Fruit fly (Drosophila melanogaster) whole organism, embryonic: ENCODE results near the gene Cyt-b5-r.

Experiments
- Antp ChIP-seq: fragments of 200-800 bp; sonication (Bioruptor generic); optimal IDR thresholded peaks from 3 replicates; lab custom pipeline; 2016; ENCODE audit warnings: missing biosample characterization, missing genetic modification characterization
- CG10267 ChIP-seq: fragments of 200-800 bp; sonication (Bioruptor generic); optimal IDR thresholded peaks from 2 replicates; lab custom pipeline; 2018; ENCODE audit warnings: missing biosample characterization, mild to moderate bottlenecking, missing genetic modification characterization, moderate library complexity
- CG10654 ChIP-seq: fragments of 200-800 bp; sonication (Bioruptor generic); optimal IDR thresholded peaks from 2 replicates; lab custom pipeline; 2016; ENCODE audit warnings: missing biosample characterization, missing genetic modification characterization
- CG10979 ChIP-seq: fragments of 200-800 bp; sonication (Bioruptor generic); optimal IDR thresholded peaks from 2 replicates; lab custom pipeline; 2018; ENCODE audit warnings: missing biosample characterization, mild to moderate bottlenecking, missing genetic modification characterization, moderate library complexity
- CG11247 ChIP-seq: fragments of 200-800 bp; sonication (Bioruptor generic); IDR thresholded peaks from 2 replicates; pipeline ENCODE4 v1.3.6; 2022; ENCODE audit warnings: missing biosample characterization, missing genetic modification characterization
- CG11456 ChIP-seq: fragments of 200-800 bp; sonication (Bioruptor generic); IDR thresholded peaks from 3 replicates; pipeline ENCODE4 v1.3.6; 2022; ENCODE audit warnings: missing biosample characterization, missing genetic modification characterization
- CG12155 ChIP-seq: fragments of 200-800 bp; sonication (Bioruptor generic); optimal IDR thresholded peaks from 3 replicates; lab custom pipeline; 2016; ENCODE audit warnings: missing biosample characterization, missing genetic modification characterization
- CG15011 ChIP-seq: fragments of 200-800 bp; sonication (Bioruptor generic); optimal IDR thresholded peaks from 3 replicates; lab custom pipeline; 2018; ENCODE audit warnings: missing biosample characterization, mild to moderate bottlenecking, missing genetic modification characterization
- CG1647 ChIP-seq: fragments of 200-800 bp; sonication (Bioruptor generic); optimal IDR thresholded peaks from 3 replicates; lab custom pipeline; 2016; ENCODE audit warnings: missing biosample characterization, missing genetic modification characterization
- CG16813 ChIP-seq: fragments of 200-800 bp; sonication (Bioruptor generic); IDR thresholded peaks from 3 replicates; pipeline ENCODE4 v1.3.6; 2022; ENCODE audit warnings: missing biosample characterization, missing genetic modification characterization; ENCODE audit not compliant: partially characterized antibody
- CG17568 ChIP-seq: fragments of 200-800 bp; sonication (Bioruptor generic); optimal IDR thresholded peaks from 2 replicates; lab custom pipeline; 2018; ENCODE audit warnings: missing biosample characterization, mild to moderate bottlenecking, missing genetic modification characterization, moderate library complexity
- CG17612 ChIP-seq: fragments of 200-800 bp; sonication (Bioruptor generic); IDR thresholded peaks from 2 replicates; pipeline ENCODE4 v1.3.6; 2022; ENCODE audit warnings: missing biosample characterization, missing genetic modification characterization
- CG18476 ChIP-seq: fragments of 200-800 bp; sonication (Bioruptor generic); optimal IDR thresholded peaks from 2 replicates; lab custom pipeline; 2016; ENCODE audit warnings: missing biosample characterization, mild to moderate bottlenecking, missing genetic modification characterization
- CG2875 ChIP-seq: fragments of 200-800 bp; sonication (Bioruptor generic); optimal IDR thresholded peaks from 2 replicates; lab custom pipeline; 2017; ENCODE audit warnings: missing biosample characterization, mild to moderate bottlenecking, missing genetic modification characterization, missing genetic modification reagents
- CG3407 ChIP-seq: fragments of 200-800 bp; sonication (Bioruptor generic); optimal IDR thresholded peaks from 2 replicates; lab custom pipeline; 2018; ENCODE audit warnings: missing biosample characterization, mild to moderate bottlenecking, missing genetic modification characterization
- CG3847 ChIP-seq: fragments of 200-800 bp; sonication (Bioruptor generic); IDR thresholded peaks from 2 replicates; pipeline ENCODE4 v1.3.6; 2022; ENCODE audit warnings: missing biosample characterization, missing genetic modification characterization
- CG4360 ChIP-seq: fragments of 200-800 bp; sonication (Bioruptor generic); IDR thresholded peaks from 2 replicates; pipeline ENCODE4 v1.3.6; 2022; ENCODE audit warnings: missing biosample characterization, missing genetic modification characterization
- CG7372 ChIP-seq: fragments of 200-800 bp; sonication (Bioruptor generic); IDR thresholded peaks from 2 replicates; pipeline ENCODE4 v1.3.6; 2022; ENCODE audit warnings: missing biosample characterization, missing genetic modification characterization
- CG7556 ChIP-seq: fragments of 200-800 bp; sonication (Bioruptor generic); optimal IDR thresholded peaks from 2 replicates; lab custom pipeline; 2017; ENCODE audit warnings: missing biosample characterization, mild to moderate bottlenecking, missing genetic modification characterization
- CG8944 ChIP-seq: fragments of 200-800 bp; sonication (Bioruptor generic); optimal IDR thresholded peaks from 3 replicates; lab custom pipeline; 2016; ENCODE audit warnings: missing biosample characterization, missing genetic modification characterization
- Camta ChIP-seq: fragments of 200-800 bp; sonication (Bioruptor generic); optimal IDR thresholded peaks from 2 replicates; lab custom pipeline; 2016; ENCODE audit warnings: missing biosample characterization, missing genetic modification characterization
- CkIIα-i1 ChIP-seq: fragments of 200-800 bp; sonication (Bioruptor generic); IDR thresholded peaks from 2 replicates; pipeline ENCODE4 v1.3.6; 2022; ENCODE audit warnings: missing biosample characterization, missing genetic modification characterization
- CrebB ChIP-seq: fragments of 200-800 bp; sonication (Bioruptor generic); optimal IDR thresholded peaks from 3 replicates; lab custom pipeline; 2018; ENCODE audit warnings: missing biosample characterization, mild to moderate bottlenecking, missing genetic modification characterization
- Dek ChIP-seq: fragments of 200-800 bp; sonication (Bioruptor generic); optimal IDR thresholded peaks from 3 replicates; lab custom pipeline; 2019; ENCODE audit warnings: missing biosample characterization, mild to moderate bottlenecking, missing genetic modification characterization, moderate library complexity
- Doc3 ChIP-seq: fragments of 200-800 bp; sonication (Bioruptor generic); IDR thresholded peaks from 3 replicates; pipeline ENCODE4 v1.3.6; 2022; ENCODE audit warnings: missing biosample characterization, missing genetic modification characterization; ENCODE audit not compliant: partially characterized antibody
- E2f1 ChIP-seq: fragments of 200-800 bp; sonication (Bioruptor generic); IDR thresholded peaks from 2 replicates; pipeline ENCODE4 v1.3.6; 2022; ENCODE audit warnings: missing biosample characterization, missing genetic modification characterization
- ERR ChIP-seq: fragments of 200-800 bp; sonication (Bioruptor generic); optimal IDR thresholded peaks from 2 replicates; lab custom pipeline; 2016; ENCODE audit warnings: missing biosample characterization, missing genetic modification characterization
- Hey ChIP-seq: fragments of 200-800 bp; sonication (Bioruptor generic); optimal IDR thresholded peaks from 3 replicates; lab custom pipeline; 2018; ENCODE audit warnings: missing biosample characterization, mild to moderate bottlenecking, missing genetic modification characterization
- MTF-1 ChIP-seq: fragments of 200-800 bp; sonication (Bioruptor generic); optimal IDR thresholded peaks from 2 replicates; lab custom pipeline; 2018; ENCODE audit warnings: missing biosample characterization, mild to moderate bottlenecking, missing genetic modification characterization, borderline replicate concordance
- Mad ChIP-seq: fragments of 200-800 bp; sonication (Bioruptor generic); optimal IDR thresholded peaks from 2 replicates; lab custom pipeline; 2016; ENCODE audit warnings: missing biosample characterization, missing genetic modification characterization
- Sin3A ChIP-seq: fragments of >200 bp; optimal IDR thresholded peaks from 2 replicates; lab custom pipeline; 2018
- Six4 ChIP-seq: fragments of 200-800 bp; sonication (Bioruptor generic); optimal IDR thresholded peaks from 2 replicates; lab custom pipeline; 2016; ENCODE audit warnings: missing biosample characterization, missing genetic modification characterization
- ash1 ChIP-seq: fragments of 200-800 bp; sonication (Bioruptor generic); optimal IDR thresholded peaks from 2 replicates; lab custom pipeline; 2018; ENCODE audit warnings: missing biosample characterization, mild to moderate bottlenecking, missing genetic modification characterization
- bbx ChIP-seq: fragments of 200-800 bp; sonication (Bioruptor generic); IDR thresholded peaks from 2 replicates; pipeline ENCODE4 v1.3.6; 2022; ENCODE audit warnings: missing biosample characterization, missing genetic modification characterization; ENCODE audit not compliant: partially characterized antibody
- chn ChIP-seq: fragments of 200-800 bp; sonication (Bioruptor generic); optimal IDR thresholded peaks from 2 replicates; lab custom pipeline; 2016; ENCODE audit warnings: missing biosample characterization, missing genetic modification characterization
- dati ChIP-seq: fragments of 200-800 bp; sonication (Bioruptor generic); IDR thresholded peaks from 2 replicates; pipeline ENCODE4 v1.3.6; 2022; ENCODE audit warnings: missing biosample characterization, missing genetic modification characterization
- dimm ChIP-seq: fragments of 200-800 bp; sonication (Bioruptor generic); IDR thresholded peaks from 2 replicates; pipeline ENCODE4 v1.3.6; 2022; ENCODE audit warnings: missing biosample characterization, missing genetic modification characterization
- grn ChIP-seq: fragments of 200-800 bp; sonication (Bioruptor generic); optimal IDR thresholded peaks from 3 replicates; lab custom pipeline; 2017; ENCODE audit warnings: missing biosample characterization, missing genetic modification characterization
- hbn ChIP-seq: fragments of 200-800 bp; sonication (Bioruptor generic); IDR thresholded peaks from 2 replicates; pipeline ENCODE4 v1.3.6; 2022; ENCODE audit warnings: missing biosample characterization, missing genetic modification characterization; ENCODE audit not compliant: partially characterized antibody
- klu ChIP-seq: fragments of 200-800 bp; sonication (Bioruptor generic); IDR thresholded peaks from 2 replicates; pipeline ENCODE4 v1.3.6; 2022; ENCODE audit warnings: missing biosample characterization, missing genetic modification characterization
- maf-S ChIP-seq: fragments of 200-800 bp; sonication (Bioruptor generic); optimal IDR thresholded peaks from 2 replicates; lab custom pipeline; 2016; ENCODE audit warnings: missing biosample characterization, missing genetic modification characterization
- nau ChIP-seq: fragments of 200-800 bp; sonication (Bioruptor generic); optimal IDR thresholded peaks from 3 replicates; lab custom pipeline; 2017; ENCODE audit warnings: missing biosample characterization, mild to moderate bottlenecking, missing genetic modification characterization, missing genetic modification reagents
- nerfin-1 ChIP-seq: fragments of 200-800 bp; sonication (Bioruptor generic); optimal IDR thresholded peaks from 3 replicates; lab custom pipeline; 2019; ENCODE audit warnings: missing biosample characterization, mild to moderate bottlenecking, missing genetic modification characterization, moderate library complexity
- pho ChIP-seq: fragments of 200-800 bp; sonication (Bioruptor generic); optimal IDR thresholded peaks from 2 replicates; lab custom pipeline; 2016; ENCODE audit warnings: missing biosample characterization, missing genetic modification characterization
- prd ChIP-seq, 3 experiments: fragments of >200 bp in 2 of 3; fragments of 200-800 bp in 1 of 3; sonication (Bioruptor generic) in 1 of 3; optimal IDR thresholded peaks in 2 of 3; IDR thresholded peaks in 1 of 3; 2 replicates in 2 of 3; 3 replicates in 1 of 3; pipeline versions ENCODE4 v1.3.6 to Lab custom; 2017 to 2022; ENCODE audit warnings: missing biosample characterization in 1 of 3, missing genetic modification characterization in 1 of 3
- run ChIP-seq: fragments of 200-800 bp; sonication (Bioruptor generic); optimal IDR thresholded peaks from 3 replicates; lab custom pipeline; 2018; ENCODE audit warnings: missing biosample characterization, mild to moderate bottlenecking, missing genetic modification characterization
- schlank ChIP-seq: fragments of 200-800 bp; sonication (Bioruptor generic); optimal IDR thresholded peaks from 2 replicates; lab custom pipeline; 2018; ENCODE audit warnings: missing biosample characterization, mild to moderate bottlenecking, missing genetic modification characterization
- stwl ChIP-seq: fragments of 200-800 bp; sonication (Bioruptor generic); optimal IDR thresholded peaks from 3 replicates; lab custom pipeline; 2018; ENCODE audit warnings: missing biosample characterization, mild to moderate bottlenecking, missing genetic modification characterization, moderate library complexity
- zfh2 ChIP-seq: fragments of 200-800 bp; sonication (Bioruptor generic); optimal IDR thresholded peaks from 2 replicates; lab custom pipeline; 2016; ENCODE audit warnings: missing biosample characterization, missing genetic modification characterization

Gene Cyt-b5-r

DNA sequence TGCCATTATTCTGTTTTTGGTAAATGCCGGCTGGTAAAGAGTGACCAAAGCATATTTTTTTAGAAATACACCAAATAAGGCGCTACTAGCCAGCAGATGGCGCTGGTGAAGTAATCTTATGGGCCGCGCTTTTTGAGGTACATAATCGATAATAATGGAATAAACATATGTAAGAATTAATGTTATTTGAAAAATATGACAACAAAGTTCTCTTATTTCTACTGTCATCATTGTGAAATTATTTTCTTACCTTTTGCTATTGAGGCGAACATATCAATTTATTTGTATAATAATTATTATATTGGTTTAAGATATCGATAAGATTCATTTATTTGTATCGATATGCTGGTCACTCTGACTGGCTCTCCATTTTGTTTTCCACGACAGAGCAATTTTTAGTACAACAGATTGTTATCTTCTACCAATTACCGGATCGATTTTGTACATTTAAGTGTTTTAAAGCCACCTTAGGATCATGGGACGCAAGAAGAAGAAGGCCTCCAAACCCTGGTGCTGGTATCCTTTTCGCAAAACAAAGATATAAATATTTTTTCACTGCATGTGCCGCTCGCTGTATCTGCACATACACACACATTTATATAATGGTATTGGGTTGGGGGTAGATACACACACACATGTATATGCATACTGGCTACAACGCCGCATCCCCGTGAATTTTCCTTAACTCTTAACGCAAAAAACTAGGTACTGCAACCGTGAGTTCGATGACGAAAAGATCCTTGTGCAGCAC lies 47.3 kb downstream of the Cyt-b5-r start, which contains the start of the genes LSm7 and BuGZ (continued):
- TF ChIP-seq MTF-1 = no peak
- TF ChIP-seq CrebB (tag; lab: Kevin White, UChicago) = no peak
- no peak for TF ChIP-seq Six4
- TF ChIP-seq pho (GFP tag; lab: Kevin White, UChicago) = no peak
- TF ChIP-seq CkIIα-i1 (GFP tag; lab: Robert Waterston, UW) = no peak
- TF ChIP-seq dimm (GFP tag; lab: Robert Waterston, UW) = no peak
- TF ChIP-seq Mad = no peak
- no peak for TF ChIP-seq nau (GFP tag; lab: Kevin White, UChicago)
- no peak for TF ChIP-seq ERR (GFP tag; lab: Kevin White, UChicago)
- no peak for TF ChIP-seq maf-S (GFP tag; lab: Kevin White, UChicago)
- TF ChIP-seq CG12155 (GFP tag; lab: Kevin White, UChicago) = peak; percentile 11
- TF ChIP-seq run (tag; lab: Kevin White, UChicago) = no peak
- TF ChIP-seq CG16813 (GFP tag; lab: Robert Waterston, UW) = peak; percentile 57
- TF ChIP-seq CG8944 (GFP tag; lab: Kevin White, UChicago) = peak; percentile 8
- no peak for TF ChIP-seq CG1647 (GFP tag; lab: Kevin White, UChicago)
- TF ChIP-seq E2f1 (GFP tag; lab: Robert Waterston, UW) = 0 out of 2 replicates have a peak, but pooled peaks have one; percentile 15
- TF ChIP-seq CG7556 (GFP tag; lab: Kevin White, UChicago) = no peak
- no peak for TF ChIP-seq schlank
- TF ChIP-seq stwl (tag; lab: Kevin White, UChicago) = peak; percentile 86
- peak; percentile 32 for TF ChIP-seq Sin3A
- TF ChIP-seq CG3407 (GFP tag; lab: Kevin White, UChicago) = no peak
- peak; percentile 16 for TF ChIP-seq CG2875
- peak; percentile 27 for TF ChIP-seq Antp (GFP tag; lab: Kevin White, UChicago)
- peak; percentile 64 for TF ChIP-seq CG10267 (tag; lab: Kevin White, UChicago)
- TF ChIP-seq Hey (tag; lab: Kevin White, UChicago) = no peak
- TF ChIP-seq nerfin-1 (tag; lab: Kevin White, UChicago) = peak; percentile 17
- TF ChIP-seq CG17568 (GFP tag; lab: Kevin White, UChicago) = no peak
- no peak for TF ChIP-seq CG10654 (GFP tag; lab: Kevin White, UChicago)
- peak; percentile 55; the same call in 1 of the 2 replicates for TF ChIP-seq hbn
- peak; percentile 49; the same call in 2 of the 3 replicates for TF ChIP-seq Doc3 (GFP tag; lab: Robert Waterston, UW)
- no peak for TF ChIP-seq CG11456 (GFP tag; lab: Robert Waterston, UW)
- peak; percentile 62 for TF ChIP-seq CG3847
- TF ChIP-seq CG7372 (GFP tag; lab: Robert Waterston, UW) = no peak
- no peak for TF ChIP-seq CG11247 (GFP tag; lab: Robert Waterston, UW)
- no peak for TF ChIP-seq grn (GFP tag; lab: Kevin White, UChicago)
- TF ChIP-seq CG4360 = no peak
- TF ChIP-seq CG17612 (GFP tag; lab: Robert Waterston, UW) = no peak
- peak; percentile 10 for TF ChIP-seq chn (GFP tag; lab: Kevin White, UChicago)
- no peak for TF ChIP-seq bbx (GFP tag; lab: Robert Waterston, UW)
- TF ChIP-seq ash1 (GFP tag; lab: Kevin White, UChicago) = no peak
- no peak for TF ChIP-seq Dek
- TF ChIP-seq CG15011 (GFP tag; lab: Kevin White, UChicago) = no peak
- peak; percentile 25 for TF ChIP-seq Camta (GFP tag; lab: Kevin White, UChicago)
- TF ChIP-seq CG18476 (GFP tag; lab: Kevin White, UChicago) = no peak
- TF ChIP-seq zfh2 = no peak
- TF ChIP-seq klu = no peak
- TF ChIP-seq dati = no peak
- peak; percentile 55 for TF ChIP-seq CG10979 (tag; lab: Kevin White, UChicago)
- no peak for TF ChIP-seq prd (optimal IDR thresholded peaks at IDR 0.05; lab: Kevin White, UChicago)
- TF ChIP-seq prd (GFP tag; IDR thresholded peaks at IDR 0.05; lab: Robert Waterston, UW) = no peak
